Worm (Caenorhabditis elegans) whole organism, L3 larva: Measurements from ENCODE around the gene T19D12.6.

Experiments used
- elt-3 ChIP-seq, 3 experiments: fragments of 150-350 bp in 1 of 3; sonication (generic microtip) in 2 of 3; optimal IDR thresholded peaks; 2 replicates in 2 of 3; 4 replicates in 1 of 3; lab custom pipeline; 2014 to 2017; ENCODE audit warnings: missing biosample characterization in 3 of 3, missing genetic modification characterization in 3 of 3
- fkh-10 ChIP-seq: sonication (generic microtip); optimal IDR thresholded peaks from 2 replicates; lab custom pipeline; 2017; ENCODE audit warnings: missing biosample characterization, missing genetic modification reagents, missing genetic modification characterization
- fkh-2 ChIP-seq: fragments of 150-350 bp; optimal IDR thresholded peaks from 2 replicates; lab custom pipeline; 2014; ENCODE audit warnings: missing biosample characterization, missing genetic modification reagents, missing genetic modification characterization
- fos-1 ChIP-seq: fragments of 150-350 bp; optimal IDR thresholded peaks from 2 replicates; lab custom pipeline; 2014; ENCODE audit warnings: missing biosample characterization, missing genetic modification characterization
- lin-39 ChIP-seq: fragments of 150-350 bp; optimal IDR thresholded peaks from 2 replicates; lab custom pipeline; 2018; ENCODE audit warnings: missing biosample characterization, missing genetic modification reagents, missing genetic modification characterization
- mml-1 ChIP-seq: fragments of 150-350 bp; sonication (generic microtip); optimal IDR thresholded peaks from 3 replicates; lab custom pipeline; 2014; ENCODE audit warnings: missing biosample characterization, missing genetic modification characterization
- nfya-1 ChIP-seq: sonication (generic microtip); optimal IDR thresholded peaks from 2 replicates; lab custom pipeline; 2017; ENCODE audit warnings: missing genetic modification characterization, mild to moderate bottlenecking, missing compliant biosample characterization, antibody characterized with exemption, moderate library complexity; ENCODE audit not compliant: insufficient read depth
- nhr-11 ChIP-seq: fragments of 150-350 bp; optimal IDR thresholded peaks from 2 replicates; lab custom pipeline; 2014; ENCODE audit warnings: missing biosample characterization, missing genetic modification characterization
- unc-62 ChIP-seq: fragments of 150-350 bp; sonication (generic microtip); optimal IDR thresholded peaks from 4 replicates; lab custom pipeline; 2014; ENCODE audit warnings: missing biosample characterization, missing genetic modification reagents, missing genetic modification characterization

DNA sequence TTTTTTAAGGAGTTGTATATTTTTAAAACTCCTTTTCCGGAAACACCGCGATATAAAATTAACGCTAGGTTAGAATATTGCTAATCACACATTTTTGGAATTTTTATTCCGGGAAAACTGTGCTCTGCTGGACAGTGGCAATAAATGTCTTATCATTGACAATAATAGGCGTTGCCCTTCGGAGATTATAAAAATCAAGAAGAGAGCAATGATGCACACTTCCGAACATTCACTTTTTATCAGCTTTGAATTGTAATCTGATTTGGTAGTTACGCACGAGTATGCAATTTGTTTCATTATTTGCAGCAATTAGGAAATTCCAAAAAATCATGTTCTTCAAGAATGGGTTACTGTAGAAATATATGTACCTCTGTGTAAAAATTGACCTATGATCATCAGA lies 26.8 kb downstream of the T19D12.6 start:
- TF ChIP-seq fkh-2 (tag; lab: Kevin White, UChicago) (no peak), nfya-1 (tag; lab: Kevin White, UChicago) (no peak), fos-1 (no peak), unc-62 (GFP tag; lab: Kevin White, UChicago) (no peak), elt-3 (tag; optimal IDR thresholded peaks at IDR 0.05; lab: Kevin White, UChicago) (no peak), fkh-10 (no peak), mml-1 (no peak), lin-39 (tag; lab: Kevin White, UChicago) (no peak), nhr-11 (tag; lab: Kevin White, UChicago) (no peak)
